Worm (Caenorhabditis elegans) whole organism, mixed stage, embryonic: ENCODE results near the gene nhl-2.

Experiments used
- M03D4.4 ChIP-seq: sonication (generic microtip); optimal IDR thresholded peaks from 2 replicates; lab custom pipeline; 2017; ENCODE audit warnings: mild to moderate bottlenecking, missing genetic modification characterization, missing compliant biosample characterization
- bed-3 ChIP-seq: fragments of 200-800 bp; sonication (Bioruptor generic); optimal IDR thresholded peaks from 3 replicates; lab custom pipeline; 2018; ENCODE audit warnings: mild to moderate bottlenecking, missing genetic modification characterization, moderate library complexity, missing compliant biosample characterization
- blmp-1 ChIP-seq: fragments of 150-350 bp; optimal IDR thresholded peaks from 2 replicates; lab custom pipeline; 2014; ENCODE audit warnings: missing biosample characterization, missing genetic modification characterization
- ceh-39 ChIP-seq: fragments of 150-350 bp; optimal IDR thresholded peaks from 2 replicates; lab custom pipeline; 2014; ENCODE audit warnings: missing biosample characterization, missing genetic modification characterization
- ceh-43 ChIP-seq: fragments of 200-800 bp; sonication (Bioruptor generic); optimal IDR thresholded peaks from 2 replicates; lab custom pipeline; 2018; ENCODE audit warnings: mild to moderate bottlenecking, missing genetic modification characterization, moderate library complexity, missing compliant biosample characterization
- ceh-83 ChIP-seq: fragments of 200-800 bp; sonication (Bioruptor generic); optimal IDR thresholded peaks from 2 replicates; lab custom pipeline; 2018; ENCODE audit warnings: mild to moderate bottlenecking, missing genetic modification characterization, missing compliant biosample characterization
- ces-1 ChIP-seq: fragments of 150-350 bp; optimal IDR thresholded peaks from 2 replicates; lab custom pipeline; 2014; ENCODE audit warnings: missing biosample characterization, missing genetic modification reagents, missing genetic modification characterization
- cnd-1 ChIP-seq: fragments of 200-800 bp; sonication (Bioruptor generic); optimal IDR thresholded peaks from 2 replicates; lab custom pipeline; 2018; ENCODE audit warnings: mild to moderate bottlenecking, missing genetic modification characterization, missing compliant biosample characterization
- drap-1 ChIP-seq: fragments of 200-800 bp; sonication (Bioruptor generic); optimal IDR thresholded peaks from 3 replicates; lab custom pipeline; 2018; ENCODE audit warnings: mild to moderate bottlenecking, missing genetic modification characterization, missing compliant biosample characterization
- elt-1 ChIP-seq: sonication (generic microtip); optimal IDR thresholded peaks from 2 replicates; lab custom pipeline; 2017; ENCODE audit warnings: missing genetic modification characterization, mild to moderate bottlenecking, missing compliant biosample characterization, antibody characterized with exemption, moderate library complexity, borderline replicate concordance; ENCODE audit not compliant: insufficient read depth
- elt-3 ChIP-seq: fragments of 150-350 bp; optimal IDR thresholded peaks from 2 replicates; lab custom pipeline; 2014; ENCODE audit warnings: missing biosample characterization, missing genetic modification characterization
- ham-2 ChIP-seq: fragments of 200-800 bp; sonication (Bioruptor generic); optimal IDR thresholded peaks from 2 replicates; lab custom pipeline; 2018; ENCODE audit warnings: mild to moderate bottlenecking, missing genetic modification characterization, missing compliant biosample characterization
- lin-13 ChIP-seq: fragments of 150-350 bp; optimal IDR thresholded peaks from 2 replicates; lab custom pipeline; 2014; ENCODE audit warnings: missing biosample characterization, missing genetic modification characterization
- lin-32 ChIP-seq: fragments of 200-800 bp; sonication (Bioruptor generic); optimal IDR thresholded peaks from 2 replicates; lab custom pipeline; 2018; ENCODE audit warnings: mild to moderate bottlenecking, missing genetic modification characterization, missing compliant biosample characterization
- lsy-2 ChIP-seq: fragments of 150-350 bp; optimal IDR thresholded peaks from 2 replicates; lab custom pipeline; 2014; ENCODE audit warnings: missing biosample characterization, missing genetic modification characterization
- mab-5 ChIP-seq: fragments of 150-350 bp; optimal IDR thresholded peaks from 2 replicates; lab custom pipeline; 2014; ENCODE audit warnings: missing biosample characterization, missing genetic modification characterization
- mep-1 ChIP-seq: fragments of 150-350 bp; optimal IDR thresholded peaks from 2 replicates; lab custom pipeline; 2017; ENCODE audit warnings: missing biosample characterization, missing genetic modification reagents, missing genetic modification characterization, inconsistent platforms
- nhr-12 ChIP-seq: fragments of 150-350 bp; optimal IDR thresholded peaks from 2 replicates; lab custom pipeline; 2014; ENCODE audit warnings: missing biosample characterization, missing genetic modification characterization
- nhr-2 ChIP-seq: fragments of 150-350 bp; optimal IDR thresholded peaks from 2 replicates; lab custom pipeline; 2014; ENCODE audit warnings: missing biosample characterization, missing genetic modification characterization
- nhr-28 ChIP-seq: fragments of 150-350 bp; optimal IDR thresholded peaks from 2 replicates; lab custom pipeline; 2014; ENCODE audit warnings: missing biosample characterization, missing genetic modification characterization
- nhr-76 ChIP-seq: sonication (generic microtip); optimal IDR thresholded peaks from 2 replicates; lab custom pipeline; 2017; ENCODE audit warnings: missing biosample characterization, missing genetic modification characterization
- sem-2 ChIP-seq: fragments of 200-800 bp; sonication (Bioruptor generic); optimal IDR thresholded peaks from 2 replicates; lab custom pipeline; 2018; ENCODE audit warnings: mild to moderate bottlenecking, missing genetic modification characterization, missing compliant biosample characterization
- sptf-1 ChIP-seq: sonication (generic microtip); optimal IDR thresholded peaks from 2 replicates; lab custom pipeline; 2017; ENCODE audit warnings: mild to moderate bottlenecking, missing genetic modification characterization, moderate library complexity, missing compliant biosample characterization
- tbx-8 ChIP-seq: fragments of 200-800 bp; sonication (Bioruptor generic); optimal IDR thresholded peaks from 2 replicates; lab custom pipeline; 2018; ENCODE audit warnings: mild to moderate bottlenecking, missing genetic modification characterization, moderate library complexity, missing compliant biosample characterization
- unc-120 ChIP-seq: sonication (generic microtip); optimal IDR thresholded peaks from 2 replicates; lab custom pipeline; 2017; ENCODE audit warnings: missing genetic modification characterization, missing compliant biosample characterization; ENCODE audit not compliant: poor library complexity, severe bottlenecking
- unc-39 ChIP-seq: fragments of 150-350 bp; optimal IDR thresholded peaks from 2 replicates; lab custom pipeline; 2014; ENCODE audit warnings: missing biosample characterization, missing genetic modification characterization
- unc-62 ChIP-seq: fragments of 150-350 bp; optimal IDR thresholded peaks from 2 replicates; lab custom pipeline; 2014; ENCODE audit warnings: missing biosample characterization, missing genetic modification reagents, missing genetic modification characterization
- zip-8 ChIP-seq: fragments of 150-350 bp; optimal IDR thresholded peaks from 2 replicates; lab custom pipeline; 2014; ENCODE audit warnings: missing biosample characterization, missing genetic modification characterization
- ztf-11 ChIP-seq: fragments of 150-350 bp; optimal IDR thresholded peaks from 2 replicates; lab custom pipeline; 2014; ENCODE audit warnings: missing biosample characterization, missing genetic modification characterization

nhl-2 gene

DNA sequence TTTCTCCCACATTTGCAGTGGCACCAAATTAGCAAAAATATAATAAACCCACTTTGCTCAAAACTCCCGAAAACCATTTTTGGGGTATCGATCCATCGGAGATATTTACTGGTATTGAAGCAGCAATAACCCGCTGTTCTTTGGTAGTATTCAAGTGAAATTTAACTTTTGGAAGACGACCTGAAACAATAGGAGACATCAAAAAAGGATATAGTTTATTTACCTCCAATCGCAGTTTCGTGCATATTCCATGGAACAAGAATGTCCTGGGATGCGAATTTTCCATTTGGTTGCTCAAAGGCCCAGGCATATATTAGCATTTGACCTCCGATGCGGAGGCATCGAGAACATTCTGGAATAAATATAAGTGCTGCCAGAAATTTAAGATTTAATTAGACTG lies 25.5 kb downstream of the nhl-2 start:
- no peak for TF ChIP-seq lin-13 (tag; lab: Kevin White, UChicago)
- TF ChIP-seq ceh-83 (GFP tag; lab: Kevin White, UChicago), result no peak
- TF ChIP-seq mab-5, result no peak
- no peak for TF ChIP-seq unc-39 (tag; lab: Kevin White, UChicago)
- TF ChIP-seq ceh-39 (tag; lab: Kevin White, UChicago), result no peak
- no peak for TF ChIP-seq lin-32

- TF ChIP-seq ceh-83 (GFP tag; lab: Kevin White, UChicago), result no peak
Measured at ce11 chrIII:4870478-4870877, 28.4 kb downstream of the nhl-2 start, which contains the start of gene gipc-1. Gene gipc-1, plus strand, starts transcription at chrIII:4870778.

DNA sequence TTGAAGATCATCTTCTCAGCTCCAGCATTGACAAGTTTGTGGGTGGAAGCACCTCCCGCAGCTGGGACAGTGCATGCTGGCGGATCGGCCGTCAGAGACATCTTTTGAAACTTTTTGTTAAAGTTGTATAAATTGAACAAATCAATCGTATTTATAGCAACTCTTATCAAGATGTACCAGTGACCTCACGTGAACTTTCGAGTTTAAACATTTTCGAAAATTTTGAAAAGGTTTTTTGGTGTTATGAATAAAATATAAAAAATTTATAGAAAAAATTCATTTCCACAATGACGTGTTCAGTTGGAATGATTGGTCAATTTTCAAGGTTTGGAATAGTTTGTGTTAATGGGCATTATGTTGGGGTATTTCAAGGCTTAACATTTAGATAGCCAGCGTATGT lies 30.2 kb downstream of the nhl-2 start, which contains the start of the genes msd-4 and C35D10.3:
Gene msd-4 (minus strand): TSS at position 101 of the 400 bp plus-strand sequence.
Gene C35D10.3 (plus strand): TSS at position 279 of the 400 bp plus-strand sequence.
- TF ChIP-seq sem-2 (GFP tag; lab: Kevin White, UChicago), result no peak
- no peak for TF ChIP-seq unc-62 (GFP tag; lab: Kevin White, UChicago)
- no peak for TF ChIP-seq unc-120
- TF ChIP-seq blmp-1 (tag; lab: Kevin White, UChicago), result no peak
- TF ChIP-seq bed-3 (GFP tag; lab: Kevin White, UChicago), result no peak
- TF ChIP-seq ham-2 (GFP tag; lab: Kevin White, UChicago), result no peak
- no peak for TF ChIP-seq nhr-2

ce11 chrIII:4866762-4867161 lies 32.1 kb downstream of the nhl-2 start, which contains the start of gene C35D10.17:
Gene C35D10.17, plus strand, starts transcription at chrIII:4867062.
- TF ChIP-seq cnd-1 (tag; lab: Kevin White, UChicago) (no peak), elt-3 (tag; lab: Kevin White, UChicago) (no peak), elt-1 (no peak), sptf-1 (tag; lab: Kevin White, UChicago) (no peak), lin-13 (tag; lab: Kevin White, UChicago) (no peak), drap-1 (GFP tag; lab: Kevin White, UChicago) (no peak), ceh-39 (tag; lab: Kevin White, UChicago) (no peak), ceh-43 (GFP tag; lab: Kevin White, UChicago) (no peak), M03D4.4 (tag; lab: Kevin White, UChicago) (no peak), blmp-1 (tag; lab: Kevin White, UChicago) (no peak), ceh-83 (GFP tag; lab: Kevin White, UChicago) (no peak), mab-5 (no peak), ztf-11 (no peak), unc-62 (GFP tag; lab: Kevin White, UChicago) (no peak), nhr-12 (tag; lab: Kevin White, UChicago) (no peak), mep-1 (tag; lab: Kevin White, UChicago) (no peak)

- no peak for TF ChIP-seq nhr-28 (tag; lab: Kevin White, UChicago)
- TF ChIP-seq ztf-11, result no peak
- TF ChIP-seq sem-2 (GFP tag; lab: Kevin White, UChicago), result no peak
- no peak for TF ChIP-seq ces-1 (GFP tag; lab: Kevin White, UChicago)
- TF ChIP-seq lin-32, result no peak
- no peak for TF ChIP-seq lsy-2 (tag; lab: Kevin White, UChicago)
- no peak for TF ChIP-seq tbx-8 (GFP tag; lab: Kevin White, UChicago)
- TF ChIP-seq mab-5, result no peak
- no peak for TF ChIP-seq unc-39 (tag; lab: Kevin White, UChicago)
- no peak for TF ChIP-seq ceh-39 (tag; lab: Kevin White, UChicago)
- no peak for TF ChIP-seq mep-1 (tag; lab: Kevin White, UChicago)
- no peak for TF ChIP-seq zip-8 (tag; lab: Kevin White, UChicago)
- no peak for TF ChIP-seq blmp-1 (tag; lab: Kevin White, UChicago)
- no peak for TF ChIP-seq elt-1
- no peak for TF ChIP-seq nhr-2
- no peak for TF ChIP-seq nhr-76 (tag; lab: Kevin White, UChicago)
- no peak for TF ChIP-seq ceh-43 (GFP tag; lab: Kevin White, UChicago)
- no peak for TF ChIP-seq ceh-83 (GFP tag; lab: Kevin White, UChicago)
Measured at ce11 chrIII:4863127-4863526, 35.8 kb downstream of the nhl-2 start, which contains the start of gene coq-8. Gene coq-8, plus strand, starts transcription at chrIII:4863427.
